Worm (Caenorhabditis elegans) whole organism, L3 larva: ENCODE results near the gene Y75B8A.33.

ENCODE experiments used
- ZK546.5 ChIP-seq: sonication (generic microtip); optimal IDR thresholded peaks from 2 replicates; lab custom pipeline; 2017; ENCODE audit warnings: missing biosample characterization, missing genetic modification characterization
- elt-3 ChIP-seq, 3 experiments: fragments of 150-350 bp in 1 of 3; sonication (generic microtip) in 2 of 3; optimal IDR thresholded peaks; 2 replicates in 2 of 3; 4 replicates in 1 of 3; lab custom pipeline; 2014 to 2017; ENCODE audit warnings: missing biosample characterization in 3 of 3, missing genetic modification characterization in 3 of 3
- lin-15B ChIP-seq: fragments of 150-350 bp; optimal IDR thresholded peaks from 2 replicates; lab custom pipeline; 2014; ENCODE audit warnings: missing biosample characterization, missing genetic modification characterization
- nhr-11 ChIP-seq: fragments of 150-350 bp; optimal IDR thresholded peaks from 2 replicates; lab custom pipeline; 2014; ENCODE audit warnings: missing biosample characterization, missing genetic modification characterization
- unc-39 ChIP-seq: sonication (generic microtip); optimal IDR thresholded peaks from 4 replicates; lab custom pipeline; 2017; ENCODE audit warnings: missing biosample characterization, missing genetic modification characterization
- unc-62 ChIP-seq: fragments of 150-350 bp; sonication (generic microtip); optimal IDR thresholded peaks from 4 replicates; lab custom pipeline; 2014; ENCODE audit warnings: missing biosample characterization, missing genetic modification reagents, missing genetic modification characterization
- zag-1 ChIP-seq: fragments of 150-350 bp; optimal IDR thresholded peaks from 2 replicates; lab custom pipeline; 2014; ENCODE audit warnings: missing biosample characterization, missing genetic modification characterization

DNA sequence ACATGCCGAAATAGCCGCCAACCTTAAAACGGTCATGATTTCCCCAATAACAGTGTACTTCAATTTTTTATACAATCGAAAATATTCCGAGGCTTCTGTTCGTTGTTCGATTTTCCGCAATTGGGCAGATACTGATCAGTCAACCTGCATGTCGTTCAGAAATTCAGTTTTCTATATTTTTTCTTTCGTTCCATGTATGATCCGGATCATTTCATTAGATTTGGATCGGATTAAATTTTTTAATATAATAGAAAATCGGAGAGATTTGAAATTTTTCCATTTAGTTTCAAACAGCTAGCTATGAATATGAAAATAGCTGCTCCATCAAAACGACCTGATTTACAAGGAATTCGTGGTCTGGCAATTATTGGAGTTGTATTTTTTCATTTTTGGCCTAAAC, 52.0 kb downstream of the Y75B8A.33 start, which contains the start of gene Y75B8A.37:
- TF ChIP-seq lin-15B (tag; lab: Kevin White, UChicago) (no peak), nhr-11 (tag; lab: Kevin White, UChicago) (no peak), zag-1 (tag; lab: Kevin White, UChicago) (no peak), elt-3 (tag; optimal IDR thresholded peaks at IDR 0.05; lab: Kevin White, UChicago) (no peak), unc-39 (tag; lab: Kevin White, UChicago) (no peak), ZK546.5 (tag; lab: Kevin White, UChicago) (no peak), unc-62 (no peak)
